Fruit fly (Drosophila melanogaster): ENCODE results near the gene CG18088.

The CG18088 gene

dm6 chr2L:8937003-8937402 lies 30.3 kb upstream of the CG18088 start, which contains the start of gene Tsp29Fb (continued):
- TF ChIP-seq CG12155 (GFP tag; optimal IDR thresholded peaks at IDR 0.05) (peak; percentile 66), trh (GFP tag; optimal IDR thresholded peaks at IDR 0.05) (peak; percentile 53), CG12769 (tag; optimal IDR thresholded peaks at IDR 0.05) (peak; percentile 66), Opbp (GFP tag; IDR thresholded peaks at IDR 0.05; ENCODE audit: partially characterized antibody) (no peak), pfk (GFP tag; optimal IDR thresholded peaks at IDR 0.05) (no peak), ro (GFP tag; IDR thresholded peaks at IDR 0.05) (no peak), Usf (GFP tag; optimal IDR thresholded peaks at IDR 0.05) (peak; percentile 58), yki (optimal IDR thresholded peaks at IDR 0.05) (no peak), CG18764 (GFP tag; optimal IDR thresholded peaks at IDR 0.05) (peak; percentile 38), Dek (tag; optimal IDR thresholded peaks at IDR 0.05) (peak; percentile 86), Fer2 (tag; optimal IDR thresholded peaks at IDR 0.05) (peak; percentile 55), Ada2b (GFP tag; IDR thresholded peaks at IDR 0.05) (peak; percentile 43; the same call in 1 of the 2 replicates), CG2875 (GFP tag; optimal IDR thresholded peaks at IDR 0.05) (peak; percentile 7), prd (optimal IDR thresholded peaks at IDR 0.05) (no peak), prd (GFP tag; IDR thresholded peaks at IDR 0.05) (peak; percentile 72), CG1233 (GFP tag; optimal IDR thresholded peaks at IDR 0.05) (peak; percentile 66), Myb (GFP tag; optimal IDR thresholded peaks at IDR 0.05) (peak; percentile 37), MBD-R2 (GFP tag; IDR thresholded peaks at IDR 0.05) (0 out of 2 replicates have a peak, but pooled peaks have one; percentile 31), CG2129 (GFP tag; IDR thresholded peaks at IDR 0.05; ENCODE audit: partially characterized antibody) (no peak), Oaz (GFP tag; IDR thresholded peaks at IDR 0.05) (peak; percentile 38; the same call in 1 of the 2 replicates), CG1832 (GFP tag; optimal IDR thresholded peaks at IDR 0.05) (no peak), corto (GFP tag; optimal IDR thresholded peaks at IDR 0.05) (peak; percentile 5), CG8944 (GFP tag; optimal IDR thresholded peaks at IDR 0.05) (peak; percentile 34), CG13894 (tag; optimal IDR thresholded peaks at IDR 0.05) (no peak), grn (GFP tag; optimal IDR thresholded peaks at IDR 0.05) (no peak), wor (GFP tag; IDR thresholded peaks at IDR 0.05) (peak; percentile 60; the same call in 1 of the 2 replicates), CG4360 (GFP tag; IDR thresholded peaks at IDR 0.05) (no peak), CoRest (tag; optimal IDR thresholded peaks at IDR 0.05) (peak; percentile 85), gce (GFP tag; IDR thresholded peaks at IDR 0.05) (no peak), CG4282 (GFP tag; optimal IDR thresholded peaks at IDR 0.05) (no peak), aop (GFP tag; IDR thresholded peaks at IDR 0.05) (no peak), CG1603 (tag; optimal IDR thresholded peaks at IDR 0.05) (peak; percentile 36), Xrp1 (GFP tag; IDR thresholded peaks at IDR 0.05) (peak; percentile 53; the same call in 1 of the 2 replicates), crc (GFP tag; optimal IDR thresholded peaks at IDR 0.05) (no peak), CG12659 (GFP tag; optimal IDR thresholded peaks at IDR 0.05) (peak; percentile 86), knrl (GFP tag; IDR thresholded peaks at IDR 0.05; ENCODE audit: partially characterized antibody) (no peak), exex (tag; optimal IDR thresholded peaks at IDR 0.05) (peak; percentile 41), tna (GFP tag; IDR thresholded peaks at IDR 0.05; ENCODE audit: partially characterized antibody) (no peak), Chrac-16 (GFP tag; optimal IDR thresholded peaks at IDR 0.05) (peak; percentile 56), CG10462 (GFP tag; optimal IDR thresholded peaks at IDR 0.05) (no peak), CG3726 (GFP tag; IDR thresholded peaks at IDR 0.05) (0 out of 3 replicates have a peak, but pooled peaks have one; percentile 47), CG34224 (GFP tag; IDR thresholded peaks at IDR 0.05; ENCODE audit: partially characterized antibody) (no peak), CG6854 (GFP tag; optimal IDR thresholded peaks at IDR 0.05) (peak; percentile 49), dimm (GFP tag; IDR thresholded peaks at IDR 0.05) (no peak), CG3163 (GFP tag; optimal IDR thresholded peaks at IDR 0.05) (no peak), kay (GFP tag; optimal IDR thresholded peaks at IDR 0.05) (no peak), ems (GFP tag; optimal IDR thresholded peaks at IDR 0.05) (peak; percentile 48), sug (tag; optimal IDR thresholded peaks at IDR 0.05) (peak; percentile 82), CG10431 (GFP tag; optimal IDR thresholded peaks at IDR 0.05) (no peak), sob (GFP tag; IDR thresholded peaks at IDR 0.05) (peak; percentile 79), Dll (GFP tag; IDR thresholded peaks at IDR 0.05; ENCODE audit: partially characterized antibody) (no peak)

All from whole organism, embryonic.